Fruit fly (Drosophila melanogaster): Measurements from ENCODE around the gene mael.

dm6 chr3L:22741389-22742120 lies 20.6 kb downstream of the mael start, which contains the start of gene CG7369:
- no peak for TF ChIP-seq CG8478 (optimal IDR thresholded peaks at IDR 0.05)
- TF ChIP-seq CTCF (optimal IDR thresholded peaks at IDR 0.05): no peak

Data from S2 (cell line).